Fruit fly (Drosophila melanogaster): ENCODE results near the gene CG4364.
A peak's percentile ranks its signal among the peaks of the same experiment; 100 is the strongest.

CG4364 gene

dm6 chr2L:9734134-9734533, 23.1 kb upstream of the CG4364 start:
- no peak for TF ChIP-seq sage (GFP tag; optimal IDR thresholded peaks at IDR 0.05)
- TF ChIP-seq br (GFP tag; optimal IDR thresholded peaks at IDR 0.05): no peak
- TF ChIP-seq CrebA (GFP tag; optimal IDR thresholded peaks at IDR 0.05; ENCODE audit: borderline replicate concordance): no peak
- TF ChIP-seq CG9705 (GFP tag; optimal IDR thresholded peaks at IDR 0.05): no peak
- no peak for TF ChIP-seq Hr78 (GFP tag; optimal IDR thresholded peaks at IDR 0.05)
- no peak for TF ChIP-seq Jra (GFP tag; optimal IDR thresholded peaks at IDR 0.05)
- TF ChIP-seq foxo (GFP tag; optimal IDR thresholded peaks at IDR 0.05): no peak
- TF ChIP-seq dsf (GFP tag; optimal IDR thresholded peaks at IDR 0.05; ENCODE audit: borderline replicate concordance): no peak
- no peak for TF ChIP-seq fru (GFP tag; optimal IDR thresholded peaks at IDR 0.05)
- no peak for TF ChIP-seq N (GFP tag; optimal IDR thresholded peaks at IDR 0.05)
- TF ChIP-seq dmrt93B (GFP tag; optimal IDR thresholded peaks at IDR 0.05): no peak
- TF ChIP-seq dl (GFP tag; optimal IDR thresholded peaks at IDR 0.05; ENCODE audit: insufficient read depth in 1 of 2, partially characterized antibody in 2 of 2): no peak

dm6 chr2L:9731269-9731668, 20.2 kb upstream of the CG4364 start:
- TF ChIP-seq Mio (GFP tag; optimal IDR thresholded peaks at IDR 0.05): no peak
- peak; percentile 72 for TF ChIP-seq Myc (optimal IDR thresholded peaks at IDR 0.05)

dm6 chr2L:9729618-9730284, 18.7 kb upstream of the CG4364 start, which contains the start of gene CG13116:
Gene CG13116, plus strand, starts transcription at chr2L:9729940.
- no peak for TF ChIP-seq dl (GFP tag; optimal IDR thresholded peaks at IDR 0.05; ENCODE audit: insufficient read depth in 1 of 2, partially characterized antibody in 2 of 2)
- TF ChIP-seq usp (GFP tag; optimal IDR thresholded peaks at IDR 0.05): no peak
- TF ChIP-seq tai (GFP tag; optimal IDR thresholded peaks at IDR 0.05): no peak
- TF ChIP-seq Rel (GFP tag; optimal IDR thresholded peaks at IDR 0.05): no peak
- peak; percentile 82 for TF ChIP-seq Rel (tag; optimal IDR thresholded peaks at IDR 0.05)
- TF ChIP-seq Dif (GFP tag; optimal IDR thresholded peaks at IDR 0.05; ENCODE audit: partially characterized antibody): no peak

dm6 chr2L:9728791-9729190, 17.7 kb upstream of the CG4364 start:
- TF ChIP-seq h (GFP tag; optimal IDR thresholded peaks at IDR 0.05) (peak; percentile 24), Dif (GFP tag; optimal IDR thresholded peaks at IDR 0.05; ENCODE audit: partially characterized antibody) (no peak)

- TF ChIP-seq Rel (GFP tag; optimal IDR thresholded peaks at IDR 0.05) (no peak), Rel (tag; optimal IDR thresholded peaks at IDR 0.05) (peak; percentile 0), usp (GFP tag; optimal IDR thresholded peaks at IDR 0.05) (no peak), Dfd (GFP tag; optimal IDR thresholded peaks at IDR 0.05) (no peak), CG32264 (GFP tag; optimal IDR thresholded peaks at IDR 0.05) (no peak), rgr (GFP tag; optimal IDR thresholded peaks at IDR 0.05) (peak; percentile 32), fru (GFP tag; optimal IDR thresholded peaks at IDR 0.05) (peak; percentile 9), dl (GFP tag; optimal IDR thresholded peaks at IDR 0.05; ENCODE audit: insufficient read depth in 1 of 2, partially characterized antibody in 2 of 2) (no peak), Mio (GFP tag; optimal IDR thresholded peaks at IDR 0.05) (no peak), brk (GFP tag; optimal IDR thresholded peaks at IDR 0.05) (peak; percentile 35), Myc (optimal IDR thresholded peaks at IDR 0.05) (no peak), Sp1 (GFP tag; optimal IDR thresholded peaks at IDR 0.05) (no peak), tai (GFP tag; optimal IDR thresholded peaks at IDR 0.05) (no peak), Hr83 (GFP tag; optimal IDR thresholded peaks at IDR 0.05; ENCODE audit: poor library complexity, severe bottlenecking) (peak; percentile 78), br (GFP tag; optimal IDR thresholded peaks at IDR 0.05) (no peak), h (GFP tag; optimal IDR thresholded peaks at IDR 0.05) (peak; percentile 47), Hnf4 (GFP tag; optimal IDR thresholded peaks at IDR 0.05) (no peak)
These were observed 3.5 kb downstream of the CG4364 start for dm6 chr2L:9707514-9708094.

- TF ChIP-seq brk (GFP tag; optimal IDR thresholded peaks at IDR 0.05) (no peak), Jra (GFP tag; optimal IDR thresholded peaks at IDR 0.05) (no peak), Rel (GFP tag; optimal IDR thresholded peaks at IDR 0.05) (no peak), Rel (tag; optimal IDR thresholded peaks at IDR 0.05) (no peak), tai (GFP tag; optimal IDR thresholded peaks at IDR 0.05) (no peak), Sp1 (GFP tag; optimal IDR thresholded peaks at IDR 0.05) (no peak), sage (GFP tag; optimal IDR thresholded peaks at IDR 0.05) (no peak), woc (GFP tag; optimal IDR thresholded peaks at IDR 0.05) (no peak)
These were observed 4.0 kb downstream of the CG4364 start for dm6 chr2L:9707103-9707502.
